Worm (Caenorhabditis elegans) whole organism, L4 larva: Measurements from ENCODE around the gene cyp-35B3.

Source experiments
- D1046.2 ChIP-seq: fragments of 200-800 bp; sonication (Bioruptor generic); IDR thresholded peaks from 2 replicates; pipeline ENCODE4 v1.3.6; 2022; ENCODE audit warnings: missing genetic modification characterization, missing compliant biosample characterization
- F26F4.8 ChIP-seq: fragments of 200-800 bp; sonication (Bioruptor generic); conservative IDR thresholded peaks from 2 replicates; pipeline ENCODE4 v1.3.6; 2022; ENCODE audit warnings: missing genetic modification characterization, missing compliant biosample characterization
- Y105C5A.15 ChIP-seq: fragments of 200-800 bp; sonication (Bioruptor generic); IDR thresholded peaks from 2 replicates; pipeline ENCODE4 v1.3.6; 2022; ENCODE audit warnings: missing genetic modification characterization, missing compliant biosample characterization
- aly-2 ChIP-seq: sonication (generic microtip); optimal IDR thresholded peaks from 2 replicates; lab custom pipeline; 2018; ENCODE audit warnings: missing biosample characterization, missing genetic modification characterization
- attf-4 ChIP-seq: sonication (generic microtip); optimal IDR thresholded peaks from 3 replicates; lab custom pipeline; 2017; ENCODE audit warnings: missing biosample characterization, missing genetic modification characterization
- ceh-28 ChIP-seq: fragments of 150-350 bp; optimal IDR thresholded peaks from 2 replicates; lab custom pipeline; 2014; ENCODE audit warnings: missing biosample characterization, missing genetic modification reagents, missing genetic modification characterization
- ceh-44 ChIP-seq: fragments of 200-800 bp; sonication (Bioruptor generic); IDR thresholded peaks from 2 replicates; pipeline ENCODE4 v1.3.6; 2022; ENCODE audit warnings: missing genetic modification reagents, missing genetic modification characterization, missing compliant biosample characterization
- cey-2 ChIP-seq: sonication (generic microtip); optimal IDR thresholded peaks from 3 replicates; lab custom pipeline; 2017; ENCODE audit warnings: missing genetic modification characterization, mild to moderate bottlenecking, missing compliant biosample characterization, antibody characterized with exemption, borderline replicate concordance; ENCODE audit not compliant: insufficient read depth
- daf-16 ChIP-seq, 3 experiments: sonication (generic microtip); optimal IDR thresholded peaks; 2 replicates each; lab custom pipeline; 2016 to 2017; ENCODE audit warnings: missing genetic modification characterization in 3 of 3, missing genetic modification reagents in 3 of 3, mild to moderate bottlenecking in 2 of 3, missing compliant biosample characterization in 2 of 3, missing biosample characterization in 1 of 3, moderate library complexity in 1 of 3
- daf-19 ChIP-seq: fragments of 200-800 bp; sonication (Bioruptor generic); conservative IDR thresholded peaks from 2 replicates; pipeline ENCODE4 v1.3.6; 2022; ENCODE audit warnings: missing genetic modification characterization, missing compliant biosample characterization
- daf-8 ChIP-seq: fragments of 200-800 bp; sonication (Bioruptor generic); IDR thresholded peaks from 2 replicates; pipeline ENCODE4 v1.3.6; 2022; ENCODE audit warnings: missing genetic modification characterization, missing compliant biosample characterization
- dmd-8 ChIP-seq: fragments of 200-800 bp; sonication (Bioruptor generic); IDR thresholded peaks from 2 replicates; pipeline ENCODE4 v1.3.6; 2022; ENCODE audit warnings: missing genetic modification characterization, missing compliant biosample characterization
- dmd-9 ChIP-seq: fragments of 200-800 bp; sonication (Bioruptor generic); IDR thresholded peaks from 2 replicates; pipeline ENCODE4 v1.3.6; 2022; ENCODE audit warnings: missing genetic modification reagents, missing genetic modification characterization, missing compliant biosample characterization
- dpl-1 ChIP-seq: fragments of 150-350 bp; optimal IDR thresholded peaks from 2 replicates; lab custom pipeline; 2014; ENCODE audit warnings: missing biosample characterization, missing genetic modification reagents, missing genetic modification characterization
- hmg-1.1 ChIP-seq: fragments of 200-800 bp; sonication (Bioruptor generic); IDR thresholded peaks from 2 replicates; pipeline ENCODE4 v1.3.6; 2022; ENCODE audit warnings: missing genetic modification reagents, missing genetic modification characterization, missing compliant biosample characterization
- jun-1 ChIP-seq: fragments of 150-350 bp; optimal IDR thresholded peaks from 2 replicates; lab custom pipeline; 2014; ENCODE audit warnings: missing biosample characterization, missing genetic modification reagents, missing genetic modification characterization
- lim-7 ChIP-seq: fragments of 200-800 bp; sonication (Bioruptor generic); IDR thresholded peaks from 2 replicates; pipeline ENCODE4 v1.3.6; 2022; ENCODE audit warnings: missing genetic modification characterization, missing compliant biosample characterization
- lin-1 ChIP-seq: fragments of 200-800 bp; sonication (Bioruptor generic); IDR thresholded peaks from 2 replicates; pipeline ENCODE4 v1.3.6; 2022; ENCODE audit warnings: missing genetic modification reagents, missing genetic modification characterization, missing compliant biosample characterization
- lin-15B ChIP-seq: fragments of 150-350 bp; sonication (generic microtip); optimal IDR thresholded peaks from 3 replicates; lab custom pipeline; 2014; ENCODE audit warnings: missing biosample characterization, missing genetic modification characterization
- lin-29 ChIP-seq: fragments of 200-800 bp; sonication (Bioruptor generic); IDR thresholded peaks from 2 replicates; pipeline ENCODE4 v1.3.6; 2022; ENCODE audit warnings: missing genetic modification reagents, missing genetic modification characterization, missing compliant biosample characterization
- lir-3 ChIP-seq: sonication (generic microtip); optimal IDR thresholded peaks from 2 replicates; lab custom pipeline; 2016; ENCODE audit warnings: mild to moderate bottlenecking, missing genetic modification characterization, missing compliant biosample characterization
- mxl-2 ChIP-seq: fragments of 200-800 bp; sonication (Bioruptor generic); conservative IDR thresholded peaks from 2 replicates; pipeline ENCODE4 v1.3.6; 2022; ENCODE audit warnings: missing genetic modification reagents, missing genetic modification characterization, missing compliant biosample characterization
- nhr-41 ChIP-seq: fragments of 200-800 bp; sonication (Bioruptor generic); IDR thresholded peaks from 2 replicates; pipeline ENCODE4 v1.3.6; 2022; ENCODE audit warnings: missing genetic modification reagents, missing genetic modification characterization, missing compliant biosample characterization
- nhr-42 ChIP-seq: fragments of 200-800 bp; sonication (Bioruptor generic); IDR thresholded peaks from 2 replicates; pipeline ENCODE4 v1.3.6; 2022; ENCODE audit warnings: missing genetic modification characterization, missing compliant biosample characterization
- nhr-48 ChIP-seq: sonication (generic microtip); optimal IDR thresholded peaks from 2 replicates; lab custom pipeline; 2016; ENCODE audit warnings: mild to moderate bottlenecking, missing genetic modification characterization, missing compliant biosample characterization
- nhr-6 ChIP-seq: fragments of 150-350 bp; optimal IDR thresholded peaks from 2 replicates; lab custom pipeline; 2014; ENCODE audit warnings: missing biosample characterization, missing genetic modification characterization
- nhr-77 ChIP-seq: fragments of 150-350 bp; optimal IDR thresholded peaks from 2 replicates; lab custom pipeline; 2014; ENCODE audit warnings: missing biosample characterization, missing genetic modification characterization
- pha-4 ChIP-seq, 2 experiments: fragments of 150-350 bp in 1 of 2; fragments of 200-800 bp in 1 of 2; sonication (Bioruptor generic) in 1 of 2; IDR thresholded peaks in 1 of 2; optimal IDR thresholded peaks in 1 of 2; 2 replicates each; pipeline versions ENCODE4 v1.3.6 to Lab custom; 2014 to 2022; ENCODE audit warnings: missing genetic modification characterization in 2 of 2, missing genetic modification reagents in 2 of 2, missing biosample characterization in 1 of 2, missing compliant biosample characterization in 1 of 2
- php-3 ChIP-seq: fragments of 200-800 bp; sonication (Bioruptor generic); IDR thresholded peaks from 2 replicates; pipeline ENCODE4 v1.3.6; 2022; ENCODE audit warnings: missing genetic modification reagents, missing genetic modification characterization, missing compliant biosample characterization
- pqm-1 ChIP-seq: sonication (generic microtip); optimal IDR thresholded peaks from 2 replicates; lab custom pipeline; 2017; ENCODE audit warnings: missing biosample characterization, missing genetic modification characterization
- skn-1 ChIP-seq: fragments of 150-350 bp; optimal IDR thresholded peaks from 2 replicates; lab custom pipeline; 2014; ENCODE audit warnings: missing biosample characterization, missing genetic modification characterization
- snpc-4 ChIP-seq: fragments of 150-350 bp; optimal IDR thresholded peaks from 2 replicates; lab custom pipeline; 2014; ENCODE audit warnings: missing biosample characterization, missing genetic modification characterization
- tag-97 ChIP-seq: fragments of 200-800 bp; sonication (Bioruptor generic); IDR thresholded peaks from 2 replicates; pipeline ENCODE4 v1.3.6; 2022; ENCODE audit warnings: missing genetic modification characterization, missing compliant biosample characterization
- unc-39 ChIP-seq: sonication (generic microtip); optimal IDR thresholded peaks from 2 replicates; lab custom pipeline; 2017; ENCODE audit warnings: missing biosample characterization, missing genetic modification characterization
- unc-62 ChIP-seq, 3 experiments: fragments of 150-350 bp in 1 of 3; sonication (generic microtip); optimal IDR thresholded peaks in 2 of 3; peaks in 1 of 3; 1 replicate in 1 of 3; 2 replicates in 2 of 3; lab custom pipeline; 2014 to 2017; ENCODE audit warnings: missing biosample characterization in 3 of 3, missing genetic modification characterization in 3 of 3, missing genetic modification reagents in 3 of 3, missing genotype in 1 of 3
- zfp-3 ChIP-seq: fragments of 200-800 bp; sonication (Bioruptor generic); conservative IDR thresholded peaks from 2 replicates; pipeline ENCODE4 v1.3.6; 2022; ENCODE audit warnings: missing genetic modification reagents, missing genetic modification characterization, missing compliant biosample characterization
- ztf-7 ChIP-seq: fragments of 150-350 bp; optimal IDR thresholded peaks from 2 replicates; lab custom pipeline; 2014; ENCODE audit warnings: missing biosample characterization, missing genetic modification characterization

Gene cyp-35B3

DNA sequence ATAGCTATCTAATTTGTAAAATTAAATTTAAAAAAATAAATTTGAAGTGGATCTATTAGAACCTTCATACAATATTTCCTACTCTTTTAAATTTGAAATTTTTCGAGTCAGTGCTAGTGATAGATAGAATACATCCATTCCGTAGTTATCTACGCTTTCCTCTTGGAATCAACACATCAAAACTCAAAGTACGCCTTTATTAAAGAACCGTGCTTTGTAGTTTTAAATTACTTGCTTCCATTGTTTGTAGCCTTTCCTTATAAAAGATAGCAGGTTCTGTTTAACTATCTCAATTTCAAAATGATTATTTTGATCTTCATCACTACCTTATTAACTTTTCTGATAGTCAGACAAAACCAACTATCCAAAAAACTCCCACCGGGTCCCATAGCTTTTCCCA is at the start of gene cyp-35B3:
Gene cyp-35B3, plus strand, starts transcription at position 301 of the 400 bp plus-strand sequence.
- TF ChIP-seq F26F4.8 (GFP tag; lab: Robert Waterston, UW) = no peak
- no peak for TF ChIP-seq nhr-48 (tag; lab: Kevin White, UChicago)
- TF ChIP-seq php-3 (GFP tag; lab: Robert Waterston, UW) = no peak
- TF ChIP-seq dpl-1 (GFP tag; lab: Kevin White, UChicago) = no peak

DNA sequence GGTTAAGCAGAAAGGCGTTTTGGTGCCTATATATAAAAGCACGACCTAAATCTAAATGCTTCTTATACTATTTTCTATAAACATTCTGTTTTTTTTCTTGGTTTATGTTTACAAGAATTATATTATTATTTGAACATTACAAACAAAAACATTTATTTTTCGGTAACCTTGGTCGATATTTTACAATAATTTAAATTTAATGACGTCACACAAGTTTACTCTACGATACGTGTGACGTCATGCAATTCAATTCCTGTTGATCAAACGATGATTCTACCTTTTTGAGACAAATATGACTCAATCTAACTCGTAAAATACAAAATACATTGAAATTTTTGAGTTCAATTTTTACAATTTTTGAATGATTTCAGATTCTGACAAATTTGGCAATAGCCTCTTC is 49.1 kb upstream of the cyp-35B3 start:
- no peak for TF ChIP-seq snpc-4
- no peak for TF ChIP-seq pha-4 (GFP tag; IDR thresholded peaks at IDR 0.05; lab: Robert Waterston, UW)
- no peak for TF ChIP-seq pha-4 (tag; optimal IDR thresholded peaks at IDR 0.05; lab: Kevin White, UChicago)
- no peak for TF ChIP-seq lim-7
- TF ChIP-seq dmd-9 = no peak
- no peak for TF ChIP-seq lin-1 (GFP tag; lab: Robert Waterston, UW)
- TF ChIP-seq unc-62 (GFP tag; optimal IDR thresholded peaks at IDR 0.05 in 1 of 2; lab: Kevin White, UChicago) = peak in 1 of 2 experiments; percentile 69
- TF ChIP-seq unc-62 (tag; optimal IDR thresholded peaks at IDR 0.05; lab: Kevin White, UChicago) = no peak
- TF ChIP-seq nhr-6 = no peak

DNA sequence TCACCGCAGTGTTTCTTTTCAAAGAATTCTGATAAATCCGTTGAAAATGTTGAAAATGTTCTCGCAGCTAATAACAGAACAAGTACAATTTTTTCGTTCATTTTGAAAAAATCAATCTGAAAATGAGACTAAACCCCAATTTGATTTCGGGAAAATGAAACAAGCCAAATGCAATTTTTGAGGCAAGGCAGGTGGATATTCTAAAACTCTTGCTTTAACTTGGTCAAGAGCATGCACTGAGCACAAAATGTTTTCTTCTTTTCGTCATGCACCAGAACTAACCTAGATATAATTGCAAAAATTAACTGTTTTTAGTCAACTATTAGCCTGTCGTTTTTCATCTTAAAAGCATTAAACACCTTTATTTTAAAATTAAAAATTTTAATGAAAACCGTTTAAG is 45.1 kb upstream of the cyp-35B3 start, which contains the start of gene irld-22:
Gene irld-22, minus strand, starts transcription at position 101 of the 400 bp plus-strand sequence.
- no peak for TF ChIP-seq daf-16 (GFP tag; optimal IDR thresholded peaks at IDR 0.05; lab: Kevin White, UChicago)
- no peak for TF ChIP-seq daf-16 (tag; optimal IDR thresholded peaks at IDR 0.05; lab: Kevin White, UChicago)
- no peak for TF ChIP-seq ztf-7 (tag; lab: Kevin White, UChicago)
- TF ChIP-seq skn-1 (tag; lab: Kevin White, UChicago) = no peak
- TF ChIP-seq lin-29 = no peak
- no peak for TF ChIP-seq jun-1 (tag; lab: Kevin White, UChicago)
- TF ChIP-seq nhr-41 (GFP tag; lab: Robert Waterston, UW) = no peak
- no peak for TF ChIP-seq daf-8
- TF ChIP-seq tag-97 = no peak
- TF ChIP-seq ceh-28 = no peak
- TF ChIP-seq aly-2 (tag; lab: Kevin White, UChicago) = no peak
- TF ChIP-seq nhr-77 (tag; lab: Kevin White, UChicago) = no peak
- TF ChIP-seq pqm-1 (tag; lab: Kevin White, UChicago) = no peak
- TF ChIP-seq D1046.2 (GFP tag; lab: Robert Waterston, UW) = no peak
- no peak for TF ChIP-seq attf-4
- no peak for TF ChIP-seq snpc-4
- TF ChIP-seq Y105C5A.15 (GFP tag; lab: Robert Waterston, UW) = no peak
- TF ChIP-seq zfp-3 (GFP tag; lab: Robert Waterston, UW) = no peak
- TF ChIP-seq lin-15B (tag; lab: Kevin White, UChicago) = no peak

DNA sequence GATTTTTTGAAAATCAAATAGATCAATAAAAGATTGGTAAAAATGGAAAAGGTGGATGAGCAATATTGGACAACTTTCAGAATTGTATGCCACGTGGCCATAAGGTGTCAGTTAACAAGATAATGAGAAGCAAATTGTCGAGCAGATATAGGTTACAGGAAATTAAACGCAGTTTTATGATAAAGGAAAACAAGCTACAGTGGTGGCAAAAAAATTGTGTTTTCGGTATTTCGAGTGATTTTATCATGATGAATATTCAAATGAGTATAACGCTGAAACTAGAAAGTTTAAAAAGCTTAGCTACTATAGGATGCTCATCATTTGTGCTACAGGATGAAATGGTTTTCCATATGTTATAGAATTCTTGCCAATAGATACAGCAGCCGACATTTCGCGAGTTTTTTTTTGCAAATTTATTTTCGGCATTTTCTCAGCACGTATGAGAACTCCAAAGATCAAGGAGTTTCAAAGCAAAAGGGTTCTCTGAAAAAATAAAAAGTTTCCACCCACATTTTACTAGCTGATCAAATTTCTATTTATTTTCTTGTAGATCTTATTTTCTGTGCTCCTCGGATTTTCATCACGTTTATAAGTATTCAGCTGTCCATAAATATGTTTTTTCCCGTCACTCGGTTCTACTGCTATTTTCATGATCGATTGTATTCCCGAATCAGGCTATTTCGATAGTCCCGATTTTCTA is 42.5 kb upstream of the cyp-35B3 start, which contains the start of the genes str-229 and srh-190:
Gene str-229, minus strand, starts transcription at position 101 of the 700 bp plus-strand sequence.
Gene srh-190, plus strand, starts transcription at position 650 of the 700 bp plus-strand sequence.
- TF ChIP-seq unc-39 (tag; lab: Kevin White, UChicago) = no peak
- no peak for TF ChIP-seq lin-29
- TF ChIP-seq php-3 (GFP tag; lab: Robert Waterston, UW) = no peak
- TF ChIP-seq lir-3 (tag; lab: Kevin White, UChicago) = no peak
- no peak for TF ChIP-seq nhr-42
- TF ChIP-seq dpl-1 (GFP tag; lab: Kevin White, UChicago) = no peak
- no peak for TF ChIP-seq attf-4
- TF ChIP-seq aly-2 (tag; lab: Kevin White, UChicago) = no peak
- TF ChIP-seq mxl-2 = no peak
- no peak for TF ChIP-seq cey-2 (tag; lab: Kevin White, UChicago)
- no peak for TF ChIP-seq nhr-41 (GFP tag; lab: Robert Waterston, UW)
- no peak for TF ChIP-seq dmd-8 (GFP tag; lab: Robert Waterston, UW)
- no peak for TF ChIP-seq ceh-44 (GFP tag; lab: Robert Waterston, UW)
- no peak for TF ChIP-seq hmg-1.1 (GFP tag; lab: Robert Waterston, UW)
- no peak for TF ChIP-seq daf-19
- TF ChIP-seq jun-1 (tag; lab: Kevin White, UChicago) = no peak
